Worm (Caenorhabditis elegans): ENCODE results near the gene ltd-1.

ltd-1 gene

DNA sequence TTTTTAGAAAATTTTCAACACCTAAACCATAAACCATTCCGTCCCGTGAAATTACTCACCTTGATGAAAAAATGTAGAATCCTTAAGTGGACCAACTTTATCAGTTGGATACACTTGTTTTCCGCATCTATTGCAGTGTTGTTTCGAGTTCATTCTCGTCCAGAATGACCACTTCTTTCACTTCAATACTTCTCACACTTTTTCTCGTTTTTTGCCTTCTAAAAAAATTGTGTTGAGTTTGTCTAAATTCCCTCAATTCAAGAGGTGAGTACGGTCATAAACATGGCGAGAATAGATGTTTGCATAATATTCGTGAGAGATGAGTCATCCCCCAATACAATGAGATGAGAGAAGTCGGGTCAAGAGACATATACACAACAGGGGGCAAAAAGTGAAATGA, at the start of gene ltd-1:
ltd-1 (minus strand) TSS at position 218 of the 400 bp plus-strand sequence.
- TF ChIP-seq blmp-1 (tag; optimal IDR thresholded peaks at IDR 0.05) (peak; percentile 21), egl-13 (tag; optimal IDR thresholded peaks at IDR 0.05) (no peak), nhr-11 (tag; optimal IDR thresholded peaks at IDR 0.05) (no peak), lin-39 (tag; optimal IDR thresholded peaks at IDR 0.05) (no peak), unc-30 (tag; optimal IDR thresholded peaks at IDR 0.05) (no peak), snpc-4 (tag; optimal IDR thresholded peaks at IDR 0.05) (no peak), C04F5.9 (tag; optimal IDR thresholded peaks at IDR 0.05) (no peak), efl-1 (optimal IDR thresholded peaks at IDR 0.05) (no peak), efl-1 (GFP tag; optimal IDR thresholded peaks at IDR 0.05 in 1 of 2) (peak in 1 of 2 experiments; percentile 60), elt-3 (tag; optimal IDR thresholded peaks at IDR 0.05) (no peak), nhr-20 (tag; optimal IDR thresholded peaks at IDR 0.05) (no peak), mep-1 (tag; optimal IDR thresholded peaks at IDR 0.05) (no peak), egl-27 (tag; optimal IDR thresholded peaks at IDR 0.05) (no peak), ama-1 (optimal IDR thresholded peaks at IDR 0.05) (no peak), lin-13 (GFP tag; optimal IDR thresholded peaks at IDR 0.05) (no peak), xbp-1 (tag; optimal IDR thresholded peaks at IDR 0.05) (no peak), nhr-28 (tag; optimal IDR thresholded peaks at IDR 0.05) (no peak)

DNA sequence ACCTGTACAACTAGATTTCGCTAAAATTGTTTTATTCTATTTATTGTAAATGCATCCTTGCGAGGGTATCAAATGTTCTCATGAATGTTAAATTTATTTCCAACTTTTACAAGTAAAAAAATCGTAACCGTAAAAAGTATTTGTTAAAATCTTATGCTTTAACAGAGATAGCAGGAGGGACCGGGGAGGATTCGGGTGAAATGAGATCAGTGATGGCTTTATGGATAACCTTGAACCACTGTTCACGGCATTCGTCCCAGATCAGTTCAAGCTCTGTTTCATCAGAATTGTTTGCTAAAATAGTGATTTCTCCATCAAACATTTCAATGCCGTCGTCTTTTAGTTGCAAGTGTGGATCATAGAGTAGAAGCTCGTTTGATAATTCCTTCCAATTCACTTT, 48.6 kb upstream of the ltd-1 start:
- no peak for TF ChIP-seq fkh-10 (GFP tag; optimal IDR thresholded peaks at IDR 0.05)
- no peak for TF ChIP-seq dpl-1 (GFP tag; optimal IDR thresholded peaks at IDR 0.05)
- no peak for TF ChIP-seq fkh-4 (tag; optimal IDR thresholded peaks at IDR 0.05; ENCODE audit: borderline replicate concordance)
- TF ChIP-seq lin-13 (GFP tag; optimal IDR thresholded peaks at IDR 0.05), result no peak
- no peak for TF ChIP-seq ceh-63 (GFP tag; optimal IDR thresholded peaks at IDR 0.05)
- TF ChIP-seq isw-1 (GFP tag; IDR thresholded peaks at IDR 0.05), result no peak
- no peak for TF ChIP-seq tbx-2 (tag; optimal IDR thresholded peaks at IDR 0.05)
- no peak for TF ChIP-seq lin-15B (tag; optimal IDR thresholded peaks at IDR 0.05)
- no peak for TF ChIP-seq elt-3 (tag; optimal IDR thresholded peaks at IDR 0.05)
- no peak for TF ChIP-seq C04F5.9 (tag; optimal IDR thresholded peaks at IDR 0.05)
- no peak for TF ChIP-seq sox-4 (tag; optimal IDR thresholded peaks at IDR 0.05)
- no peak for TF ChIP-seq aha-1 (tag; optimal IDR thresholded peaks at IDR 0.05)
- no peak for TF ChIP-seq sup-37 (GFP tag; optimal IDR thresholded peaks at IDR 0.05)
- no peak for TF ChIP-seq efl-3 (GFP tag; optimal IDR thresholded peaks at IDR 0.05)
- TF ChIP-seq ama-1 (optimal IDR thresholded peaks at IDR 0.05), result no peak
- no peak for TF ChIP-seq nhr-28 (tag; optimal IDR thresholded peaks at IDR 0.05)
- no peak for TF ChIP-seq C34B4.2 (tag; optimal IDR thresholded peaks at IDR 0.05)

DNA sequence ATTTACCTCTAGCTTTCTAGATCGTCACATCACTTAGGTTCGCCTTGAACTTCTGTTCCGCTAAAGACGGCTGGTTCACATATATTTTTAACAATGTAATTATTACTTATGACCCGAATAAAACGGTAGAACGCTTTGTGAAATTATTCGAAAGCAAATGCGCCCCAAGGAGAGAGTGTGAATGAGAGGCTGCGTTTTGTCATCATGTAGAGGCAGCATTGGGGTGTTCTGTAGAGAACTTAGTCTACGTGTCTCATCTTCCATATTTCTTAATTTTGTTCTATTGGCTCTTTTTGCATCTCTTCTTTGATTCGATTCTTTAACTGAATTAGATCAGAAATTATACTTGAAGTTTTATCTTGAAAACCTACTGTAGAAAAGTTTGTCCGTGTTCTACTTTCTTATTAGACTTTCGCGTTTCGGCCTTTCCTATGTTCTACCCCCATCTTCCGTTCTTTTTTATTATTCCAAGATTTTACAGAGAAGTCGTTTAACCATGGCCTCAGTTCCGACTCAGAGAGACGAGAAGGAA, 45.5 kb upstream of the ltd-1 start, which contains the start of gene cdc-48.2:
cdc-48.2 (plus strand) TSS at position 482 of the 532 bp plus-strand sequence.
- no peak for TF ChIP-seq egl-27 (tag; optimal IDR thresholded peaks at IDR 0.05)
- no peak for TF ChIP-seq nhr-90 (tag; optimal IDR thresholded peaks at IDR 0.05; ENCODE audit: poor library complexity)
- no peak for TF ChIP-seq mdl-1 (tag; optimal IDR thresholded peaks at IDR 0.05)
- no peak for TF ChIP-seq rnt-1 (tag; optimal IDR thresholded peaks at IDR 0.05)
- no peak for TF ChIP-seq aha-1 (tag; optimal IDR thresholded peaks at IDR 0.05)
- TF ChIP-seq unc-62 (GFP tag; optimal IDR thresholded peaks at IDR 0.05), result no peak
- TF ChIP-seq blmp-1 (tag; optimal IDR thresholded peaks at IDR 0.05), result peak; percentile 36
- no peak for TF ChIP-seq nhr-11 (tag; optimal IDR thresholded peaks at IDR 0.05)
- no peak for TF ChIP-seq efl-1 (optimal IDR thresholded peaks at IDR 0.05)
- TF ChIP-seq efl-1 (GFP tag; optimal IDR thresholded peaks at IDR 0.05 in 1 of 2), result peak; percentile 5 to 10
- TF ChIP-seq lsy-2 (tag; optimal IDR thresholded peaks at IDR 0.05), result peak in 1 of 2 experiments; percentile 36
- no peak for TF ChIP-seq elt-3 (tag; optimal IDR thresholded peaks at IDR 0.05)
- TF ChIP-seq snu-23 (GFP tag; optimal IDR thresholded peaks at IDR 0.05), result no peak
- TF ChIP-seq alr-1 (tag; optimal IDR thresholded peaks at IDR 0.05; ENCODE audit: borderline replicate concordance), result no peak
- no peak for TF ChIP-seq unc-30 (tag; optimal IDR thresholded peaks at IDR 0.05)
- TF ChIP-seq C16A3.4 (tag; optimal IDR thresholded peaks at IDR 0.05), result no peak
- TF ChIP-seq skn-1 (tag; optimal IDR thresholded peaks at IDR 0.05), result peak; percentile 96
- no peak for TF ChIP-seq F16B12.6 (tag; optimal IDR thresholded peaks at IDR 0.05)
- peak; percentile 5 to 30 for TF ChIP-seq lin-35 (GFP tag; optimal IDR thresholded peaks at IDR 0.05)
- no peak for TF ChIP-seq ets-5 (GFP tag; IDR thresholded peaks at IDR 0.05)
- TF ChIP-seq pax-3 (tag; optimal IDR thresholded peaks at IDR 0.05), result no peak
- no peak for TF ChIP-seq tbx-2 (tag; optimal IDR thresholded peaks at IDR 0.05)
- TF ChIP-seq dpl-1 (GFP tag; optimal IDR thresholded peaks at IDR 0.05), result peak in 1 of 3 experiments; percentile 4
- no peak for TF ChIP-seq sup-37 (GFP tag; optimal IDR thresholded peaks at IDR 0.05)
- TF ChIP-seq zip-4 (GFP tag; optimal IDR thresholded peaks at IDR 0.05), result no peak
- TF ChIP-seq unc-130 (tag; optimal IDR thresholded peaks at IDR 0.05), result no peak
- TF ChIP-seq ama-1 (optimal IDR thresholded peaks at IDR 0.05), result no peak
- TF ChIP-seq lin-14 (GFP tag; optimal IDR thresholded peaks at IDR 0.05), result peak; percentile 4

Measured in whole organism, L1 larva.